Fruit fly (Drosophila melanogaster): ENCODE measurements around the gene Ugalt.

Gene Ugalt

DNA sequence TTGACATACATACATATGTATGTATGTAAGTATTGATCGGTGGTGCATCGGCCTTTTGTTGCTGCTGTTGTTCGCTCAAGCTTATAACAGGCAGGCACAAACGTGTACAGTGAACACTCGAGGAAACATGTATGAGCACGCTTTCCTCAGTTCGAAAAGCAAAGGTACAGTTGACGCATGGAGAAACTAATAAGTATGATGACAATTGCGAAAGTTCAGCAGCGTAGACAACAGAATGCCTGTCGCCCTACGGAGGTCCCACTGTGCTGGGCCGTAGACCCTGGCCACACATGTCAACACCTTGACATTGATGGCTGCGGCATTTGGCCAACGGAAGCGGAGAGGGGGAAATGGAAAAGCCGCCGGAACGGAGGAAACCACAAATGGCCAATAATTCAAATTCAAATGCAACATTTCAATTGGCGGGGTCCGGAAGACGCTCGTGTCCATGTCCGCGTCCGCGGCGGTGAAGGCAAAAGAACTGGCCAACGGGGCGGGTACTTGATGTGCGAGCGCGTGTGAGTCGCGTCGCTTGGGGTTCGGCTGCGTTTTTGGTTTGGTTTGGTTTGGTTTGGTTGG, 4.6 kb upstream of the Ugalt start, which contains the start of gene CG2681 (continued):
- no peak for TF ChIP-seq Ssrp (tag; optimal IDR thresholded peaks at IDR 0.05)
- no peak for TF ChIP-seq Side (GFP tag; optimal IDR thresholded peaks at IDR 0.05)
- TF ChIP-seq CG13775 (GFP tag; optimal IDR thresholded peaks at IDR 0.05): no peak
- TF ChIP-seq gt (GFP tag; IDR thresholded peaks at IDR 0.05): no peak
- peak; percentile 46 for TF ChIP-seq HLH54F (GFP tag; optimal IDR thresholded peaks at IDR 0.05)
- no peak for TF ChIP-seq pan (optimal IDR thresholded peaks at IDR 0.05)
- peak in 1 of 2 experiments; percentile 67 for TF ChIP-seq pan (GFP tag; optimal IDR thresholded peaks at IDR 0.05 in 1 of 2, IDR thresholded peaks at IDR 0.05 in 1 of 2)
- TF ChIP-seq dimm (GFP tag; IDR thresholded peaks at IDR 0.05): 0 out of 2 replicates have a peak, but pooled peaks have one; percentile 22
- TF ChIP-seq rib (GFP tag; IDR thresholded peaks at IDR 0.05): 0 out of 2 replicates have a peak, but pooled peaks have one; percentile 25
- no peak for TF ChIP-seq CG15696 (tag; optimal IDR thresholded peaks at IDR 0.05)
- peak; percentile 43; the same call in 1 of the 3 replicates for TF ChIP-seq Aef1 (GFP tag; IDR thresholded peaks at IDR 0.05)

DNA sequence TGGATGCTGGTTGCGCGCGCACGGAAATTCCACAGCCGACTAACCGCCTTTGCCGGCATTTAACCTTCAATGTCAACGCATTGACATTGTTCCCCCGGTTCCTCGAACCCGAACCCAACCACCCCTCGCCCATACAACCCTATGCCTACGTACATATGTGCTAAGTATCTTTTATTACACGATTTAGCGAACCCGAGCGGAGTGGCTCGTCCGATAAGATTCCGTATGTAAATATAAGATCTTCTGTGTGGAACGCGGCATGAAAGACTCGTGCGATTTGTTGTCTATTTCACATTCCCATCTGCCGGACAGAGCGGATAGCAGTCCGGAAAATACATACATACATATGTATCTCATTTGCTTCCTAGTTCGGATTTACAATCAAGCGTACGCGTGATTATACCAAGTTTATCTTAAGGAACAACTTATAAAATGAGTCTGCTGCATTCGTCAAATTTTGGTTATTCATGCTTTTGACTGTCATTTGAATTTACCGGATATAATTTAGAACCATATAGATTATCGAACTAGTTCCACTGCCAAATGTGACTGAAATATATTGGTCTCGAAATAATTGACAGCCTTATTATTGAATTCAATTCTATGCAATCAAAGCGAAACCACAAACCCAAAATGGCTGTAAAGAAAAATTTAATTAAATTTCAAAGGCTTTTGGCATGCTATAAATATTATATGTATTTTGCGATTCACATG, 3.9 kb upstream of the Ugalt start, which contains the start of gene CG2680:
CG2680 (minus strand) TSS at position 51 of the 714 bp plus-strand sequence.
- TF ChIP-seq Ets97D (GFP tag; optimal IDR thresholded peaks at IDR 0.05): peak; percentile 41
- no peak for TF ChIP-seq Xrp1 (GFP tag; IDR thresholded peaks at IDR 0.05)
- TF ChIP-seq CG11504 (tag; optimal IDR thresholded peaks at IDR 0.05): no peak
- no peak for TF ChIP-seq CG2712 (tag; optimal IDR thresholded peaks at IDR 0.05)
- TF ChIP-seq tin (GFP tag; optimal IDR thresholded peaks at IDR 0.05): no peak
- TF ChIP-seq ATbp (GFP tag; optimal IDR thresholded peaks at IDR 0.05): no peak
- no peak for TF ChIP-seq CG9215 (GFP tag; IDR thresholded peaks at IDR 0.05)
- TF ChIP-seq crc (GFP tag; optimal IDR thresholded peaks at IDR 0.05): no peak
- TF ChIP-seq CG15601 (tag; optimal IDR thresholded peaks at IDR 0.05): peak; percentile 55
- no peak for TF ChIP-seq bcd (GFP tag; optimal IDR thresholded peaks at IDR 0.05)
- TF ChIP-seq CG2129 (GFP tag; IDR thresholded peaks at IDR 0.05; ENCODE audit: partially characterized antibody): no peak
- TF ChIP-seq D (optimal IDR thresholded peaks at IDR 0.05): no peak
- TF ChIP-seq D (GFP tag; optimal IDR thresholded peaks at IDR 0.05): no peak
- TF ChIP-seq CG15514 (GFP tag; optimal IDR thresholded peaks at IDR 0.05): peak; percentile 98
- TF ChIP-seq chif (GFP tag; optimal IDR thresholded peaks at IDR 0.05): no peak
- no peak for TF ChIP-seq CG5953 (GFP tag; IDR thresholded peaks at IDR 0.05)
- TF ChIP-seq fd96Cb (tag; optimal IDR thresholded peaks at IDR 0.05): no peak
- TF ChIP-seq CG7928 (GFP tag; optimal IDR thresholded peaks at IDR 0.05): no peak
- no peak for TF ChIP-seq CkIIα-i1 (GFP tag; IDR thresholded peaks at IDR 0.05)
- peak; percentile 33 for TF ChIP-seq Deaf1 (tag; optimal IDR thresholded peaks at IDR 0.05)
- TF ChIP-seq CG6791 (GFP tag; IDR thresholded peaks at IDR 0.05; ENCODE audit: partially characterized antibody): no peak
- TF ChIP-seq gt (GFP tag; IDR thresholded peaks at IDR 0.05): no peak
- TF ChIP-seq Blimp-1 (GFP tag; optimal IDR thresholded peaks at IDR 0.05): no peak
- no peak for TF ChIP-seq MESR4 (GFP tag; optimal IDR thresholded peaks at IDR 0.05)
- TF ChIP-seq CG11456 (GFP tag; IDR thresholded peaks at IDR 0.05): no peak
- TF ChIP-seq CG6654 (GFP tag; optimal IDR thresholded peaks at IDR 0.05): no peak
- no peak for TF ChIP-seq Nf-YB (GFP tag; optimal IDR thresholded peaks at IDR 0.05)
- no peak for TF ChIP-seq zf30C (GFP tag; optimal IDR thresholded peaks at IDR 0.05)
- no peak for TF ChIP-seq lab (GFP tag; optimal IDR thresholded peaks at IDR 0.05)
- no peak for TF ChIP-seq CG10431 (GFP tag; optimal IDR thresholded peaks at IDR 0.05)
- peak; percentile 39 for TF ChIP-seq ERR (GFP tag; optimal IDR thresholded peaks at IDR 0.05)
- no peak for TF ChIP-seq cg (GFP tag; optimal IDR thresholded peaks at IDR 0.05)
- TF ChIP-seq crol (GFP tag; IDR thresholded peaks at IDR 0.05): 0 out of 2 replicates have a peak, but pooled peaks have one; percentile 34
- TF ChIP-seq otp (GFP tag; IDR thresholded peaks at IDR 0.05): no peak
- no peak for TF ChIP-seq bab2 (GFP tag; optimal IDR thresholded peaks at IDR 0.05)
- TF ChIP-seq CG31441 (GFP tag; IDR thresholded peaks at IDR 0.05): 0 out of 2 replicates have a peak, but pooled peaks have one; percentile 4
- no peak for TF ChIP-seq CG14441 (GFP tag; IDR thresholded peaks at IDR 0.05)
- peak; percentile 64 for TF ChIP-seq Med (GFP tag)

All from whole organism, embryonic.